Fruit fly (Drosophila melanogaster) whole organism, prepupa: ENCODE measurements around the gene tbc.

Source experiments
- CG32006 ChIP-seq: fragments of 200-800 bp; sonication (Bioruptor generic); optimal IDR thresholded peaks from 3 replicates; lab custom pipeline; 2017; ENCODE audit warnings: missing biosample characterization, mild to moderate bottlenecking, missing genetic modification characterization
- CG34406 ChIP-seq: fragments of 200-800 bp; sonication (Bioruptor generic); optimal IDR thresholded peaks from 3 replicates; lab custom pipeline; 2016; ENCODE audit warnings: missing biosample characterization, missing genetic modification characterization
- CG6854 ChIP-seq: fragments of 200-800 bp; sonication (Bioruptor generic); optimal IDR thresholded peaks from 2 replicates; lab custom pipeline; 2017; ENCODE audit warnings: missing biosample characterization, mild to moderate bottlenecking, missing genetic modification characterization
- Gug ChIP-seq: fragments of 200-800 bp; sonication (Bioruptor generic); IDR thresholded peaks from 2 replicates; pipeline ENCODE4 v1.3.6; 2022; ENCODE audit warnings: missing biosample characterization, missing genetic modification characterization
- OdsH ChIP-seq: fragments of 200-800 bp; sonication (Bioruptor generic); optimal IDR thresholded peaks from 3 replicates; lab custom pipeline; 2016; ENCODE audit warnings: missing biosample characterization, missing genetic modification characterization
- acj6 ChIP-seq: fragments of 200-800 bp; sonication (Bioruptor generic); optimal IDR thresholded peaks from 3 replicates; lab custom pipeline; 2016; ENCODE audit warnings: missing biosample characterization, missing genetic modification characterization
- fd85E ChIP-seq: fragments of 200-800 bp; sonication (Bioruptor generic); optimal IDR thresholded peaks from 3 replicates; lab custom pipeline; 2016; ENCODE audit warnings: missing biosample characterization, missing genetic modification characterization
- pdm3 ChIP-seq: fragments of 200-800 bp; sonication (Bioruptor generic); optimal IDR thresholded peaks from 3 replicates; lab custom pipeline; 2016; ENCODE audit warnings: missing biosample characterization, missing genetic modification characterization
- salr ChIP-seq, 2 experiments: fragments of 200-800 bp; sonication (Bioruptor generic); optimal IDR thresholded peaks; 3 replicates each; lab custom pipeline; 2016 to 2018; ENCODE audit warnings: missing biosample characterization in 2 of 2, missing genetic modification characterization in 2 of 2, mild to moderate bottlenecking in 1 of 2
- svp ChIP-seq: fragments of 200-800 bp; sonication (Bioruptor generic); peaks from one replicate; lab custom pipeline; 2016; ENCODE audit warnings: missing biosample characterization, missing genetic modification characterization

dm6 chrX:20413481-20413880 is 35.6 kb upstream of the tbc start, which contains the start of gene CG15459:
- no peak for TF ChIP-seq fd85E (GFP tag; lab: Kevin White, UChicago)
- TF ChIP-seq salr (GFP tag; optimal IDR thresholded peaks at IDR 0.05; lab: Kevin White, UChicago): no peak
- TF ChIP-seq CG6854 (GFP tag; lab: Kevin White, UChicago): no peak
- TF ChIP-seq pdm3 (GFP tag; lab: Kevin White, UChicago): no peak
- TF ChIP-seq acj6: no peak
- TF ChIP-seq svp (GFP tag; lab: Kevin White, UChicago): no peak
- TF ChIP-seq CG34406: no peak
- no peak for TF ChIP-seq OdsH (GFP tag; lab: Kevin White, UChicago)
- TF ChIP-seq Gug (GFP tag; lab: Robert Waterston, UW): no peak
- no peak for TF ChIP-seq CG32006 (GFP tag; lab: Kevin White, UChicago)
